Worm (Caenorhabditis elegans) whole organism, late embryonic: Measurements from ENCODE around the gene math-25.

Source experiments
- fkh-10 ChIP-seq: fragments of 150-350 bp; optimal IDR thresholded peaks from 2 replicates; lab custom pipeline; 2014; ENCODE audit warnings: missing biosample characterization, missing genetic modification reagents, missing genetic modification characterization
- madf-2 ChIP-seq: sonication (generic microtip); optimal IDR thresholded peaks from 2 replicates; lab custom pipeline; 2017; ENCODE audit warnings: missing genetic modification characterization, missing compliant biosample characterization
- pha-4 ChIP-seq: fragments of 150-350 bp; optimal IDR thresholded peaks from 2 replicates; lab custom pipeline; 2018; ENCODE audit warnings: missing biosample characterization, missing genetic modification reagents, missing genetic modification characterization
- pqm-1 ChIP-seq: sonication (generic microtip); optimal IDR thresholded peaks from 2 replicates; lab custom pipeline; 2016; ENCODE audit warnings: missing genetic modification characterization, missing compliant biosample characterization
- zip-5 ChIP-seq: sonication (generic microtip); optimal IDR thresholded peaks from 2 replicates; lab custom pipeline; 2016; ENCODE audit warnings: missing genetic modification characterization, missing compliant biosample characterization

DNA sequence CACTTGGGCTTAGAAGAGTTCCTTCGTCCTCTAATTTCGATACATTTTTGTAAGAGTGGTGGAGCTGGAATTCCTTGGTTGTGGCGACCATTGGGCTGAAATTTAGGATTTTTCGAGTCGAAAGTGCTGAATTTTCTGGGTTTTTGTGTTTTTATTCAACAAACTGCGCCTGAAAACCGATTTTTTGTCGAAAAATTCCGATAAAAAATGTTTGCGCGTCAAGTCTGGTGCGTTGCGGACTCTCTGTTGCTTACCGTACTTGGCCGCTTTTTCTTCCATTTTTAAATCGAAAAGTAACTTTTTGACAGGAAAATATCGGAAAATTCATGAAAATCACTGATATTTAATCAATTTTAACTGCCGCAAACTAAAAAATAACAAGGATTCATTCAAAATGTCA lies 22.0 kb downstream of the math-25 start, which contains the start of gene bath-4:
- TF ChIP-seq pqm-1 (no peak), madf-2 (tag; lab: Kevin White, UChicago) (no peak), zip-5 (tag; lab: Kevin White, UChicago) (no peak), fkh-10 (no peak), pha-4 (tag; lab: Kevin White, UChicago) (no peak)
